Worm (Caenorhabditis elegans): Measurements from ENCODE around the gene srg-46.

DNA sequence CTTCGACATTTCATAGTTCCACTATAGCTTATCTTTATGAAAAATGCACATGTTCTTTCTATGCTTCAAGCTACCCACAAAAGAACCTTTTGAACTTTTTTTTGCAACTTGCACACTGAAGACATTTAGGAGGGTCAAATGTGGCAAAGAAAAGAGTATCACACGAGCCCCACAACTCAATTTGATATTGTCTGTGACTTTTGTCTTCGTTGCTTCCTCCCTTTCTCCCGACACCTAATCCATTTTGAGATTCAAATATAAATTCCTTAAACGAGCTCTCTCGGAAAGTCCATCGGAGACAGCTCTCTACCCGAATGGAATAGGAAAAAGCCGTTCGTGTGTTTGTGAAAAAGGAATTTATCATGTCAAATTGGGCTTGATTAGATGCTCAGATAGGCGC is 13.2 kb upstream of the srg-46 start:
- TF ChIP-seq flt-1 (GFP tag; IDR thresholded peaks at IDR 0.05): no peak
- TF ChIP-seq klf-2 (GFP tag; conservative IDR thresholded peaks at IDR 0.05): no peak
- no peak for TF ChIP-seq cog-1 (tag; optimal IDR thresholded peaks at IDR 0.05)
- no peak for TF ChIP-seq ref-1 (GFP tag; conservative IDR thresholded peaks at IDR 0.05)
- no peak for TF ChIP-seq tab-1 (GFP tag; IDR thresholded peaks at IDR 0.05)
